Worm (Caenorhabditis elegans) whole organism, L4 larva: Measurements from ENCODE around the gene ttbk-3.
A peak's percentile ranks its signal among the peaks of the same experiment; 100 is the strongest.

Experiments used
- D1046.2 ChIP-seq: fragments of 200-800 bp; sonication (Bioruptor generic); IDR thresholded peaks from 2 replicates; pipeline ENCODE4 v1.3.6; 2022; ENCODE audit warnings: missing genetic modification characterization, missing compliant biosample characterization
- F10B5.3 ChIP-seq: sonication (generic microtip); optimal IDR thresholded peaks from 2 replicates; lab custom pipeline; 2016; ENCODE audit warnings: mild to moderate bottlenecking, missing genetic modification characterization, missing compliant biosample characterization
- F49E8.2 ChIP-seq: sonication (generic microtip); optimal IDR thresholded peaks from 2 replicates; lab custom pipeline; 2016; ENCODE audit warnings: missing compliant biosample characterization, mild to moderate bottlenecking, missing genetic modification characterization, borderline replicate concordance
- R02D3.7 ChIP-seq: fragments of 150-350 bp; sonication (generic microtip); optimal IDR thresholded peaks from 3 replicates; lab custom pipeline; 2014; ENCODE audit warnings: missing biosample characterization, missing genetic modification characterization
- T20F7.1 ChIP-seq: fragments of 200-800 bp; sonication (Bioruptor generic); optimal IDR thresholded peaks from 2 replicates; lab custom pipeline; 2018; ENCODE audit warnings: mild to moderate bottlenecking, missing genetic modification characterization, missing compliant biosample characterization
- Y105C5A.15 ChIP-seq: fragments of 200-800 bp; sonication (Bioruptor generic); IDR thresholded peaks from 2 replicates; pipeline ENCODE4 v1.3.6; 2022; ENCODE audit warnings: missing genetic modification characterization, missing compliant biosample characterization
- Y48G9A.11 ChIP-seq: fragments of 200-800 bp; sonication (Bioruptor generic); IDR thresholded peaks from 2 replicates; pipeline ENCODE4 v1.3.6; 2022; ENCODE audit warnings: missing genetic modification reagents, missing genetic modification characterization, missing compliant biosample characterization
- attf-4 ChIP-seq: sonication (generic microtip); optimal IDR thresholded peaks from 3 replicates; lab custom pipeline; 2017; ENCODE audit warnings: missing biosample characterization, missing genetic modification characterization
- ceh-32 ChIP-seq: sonication (generic microtip); optimal IDR thresholded peaks from 2 replicates; lab custom pipeline; 2016; ENCODE audit warnings: mild to moderate bottlenecking, missing genetic modification characterization, missing compliant biosample characterization; ENCODE audit not compliant: poor library complexity
- ceh-82 ChIP-seq: sonication (generic microtip); optimal IDR thresholded peaks from 2 replicates; lab custom pipeline; 2017; ENCODE audit warnings: missing biosample characterization, missing genetic modification characterization
- ces-1 ChIP-seq: fragments of 150-350 bp; sonication (generic microtip); optimal IDR thresholded peaks from 4 replicates; lab custom pipeline; 2014; ENCODE audit warnings: missing biosample characterization, missing genetic modification reagents, missing genetic modification characterization
- cey-2 ChIP-seq: sonication (generic microtip); optimal IDR thresholded peaks from 3 replicates; lab custom pipeline; 2017; ENCODE audit warnings: missing genetic modification characterization, mild to moderate bottlenecking, missing compliant biosample characterization, antibody characterized with exemption, borderline replicate concordance; ENCODE audit not compliant: insufficient read depth
- ctbp-1 ChIP-seq: fragments of 200-800 bp; sonication (Bioruptor generic); IDR thresholded peaks from 2 replicates; pipeline ENCODE4 v1.3.6; 2022; ENCODE audit warnings: missing genetic modification reagents, missing genetic modification characterization, missing compliant biosample characterization
- daf-16 ChIP-seq, 3 experiments: sonication (generic microtip); optimal IDR thresholded peaks; 2 replicates each; lab custom pipeline; 2016 to 2017; ENCODE audit warnings: missing genetic modification characterization in 3 of 3, missing genetic modification reagents in 3 of 3, mild to moderate bottlenecking in 2 of 3, missing compliant biosample characterization in 2 of 3, missing biosample characterization in 1 of 3, moderate library complexity in 1 of 3
- daf-19 ChIP-seq: fragments of 200-800 bp; sonication (Bioruptor generic); conservative IDR thresholded peaks from 2 replicates; pipeline ENCODE4 v1.3.6; 2022; ENCODE audit warnings: missing genetic modification characterization, missing compliant biosample characterization
- daf-8 ChIP-seq: fragments of 200-800 bp; sonication (Bioruptor generic); IDR thresholded peaks from 2 replicates; pipeline ENCODE4 v1.3.6; 2022; ENCODE audit warnings: missing genetic modification characterization, missing compliant biosample characterization
- dmd-6 ChIP-seq: fragments of 200-800 bp; sonication (Bioruptor generic); IDR thresholded peaks from 2 replicates; pipeline ENCODE4 v1.3.6; 2022; ENCODE audit warnings: missing genetic modification reagents, missing genetic modification characterization, missing compliant biosample characterization
- dmd-8 ChIP-seq: fragments of 200-800 bp; sonication (Bioruptor generic); IDR thresholded peaks from 2 replicates; pipeline ENCODE4 v1.3.6; 2022; ENCODE audit warnings: missing genetic modification characterization, missing compliant biosample characterization
- dmd-9 ChIP-seq: fragments of 200-800 bp; sonication (Bioruptor generic); IDR thresholded peaks from 2 replicates; pipeline ENCODE4 v1.3.6; 2022; ENCODE audit warnings: missing genetic modification reagents, missing genetic modification characterization, missing compliant biosample characterization
- dpl-1 ChIP-seq: fragments of 150-350 bp; optimal IDR thresholded peaks from 2 replicates; lab custom pipeline; 2014; ENCODE audit warnings: missing biosample characterization, missing genetic modification reagents, missing genetic modification characterization
- dve-1 ChIP-seq: sonication (generic microtip); optimal IDR thresholded peaks from 2 replicates; lab custom pipeline; 2017; ENCODE audit warnings: antibody characterized with exemption, mild to moderate bottlenecking, missing genetic modification characterization, missing compliant biosample characterization; ENCODE audit not compliant: insufficient read depth
- fos-1 ChIP-seq: fragments of 150-350 bp; optimal IDR thresholded peaks from 2 replicates; lab custom pipeline; 2014; ENCODE audit warnings: missing biosample characterization, missing genetic modification characterization
- hlh-11 ChIP-seq: fragments of 200-800 bp; sonication (Bioruptor generic); optimal IDR thresholded peaks from 2 replicates; lab custom pipeline; 2018; ENCODE audit warnings: mild to moderate bottlenecking, missing genetic modification characterization, missing compliant biosample characterization
- hmg-1.1 ChIP-seq: fragments of 200-800 bp; sonication (Bioruptor generic); IDR thresholded peaks from 2 replicates; pipeline ENCODE4 v1.3.6; 2022; ENCODE audit warnings: missing genetic modification reagents, missing genetic modification characterization, missing compliant biosample characterization
- lim-7 ChIP-seq: fragments of 200-800 bp; sonication (Bioruptor generic); IDR thresholded peaks from 2 replicates; pipeline ENCODE4 v1.3.6; 2022; ENCODE audit warnings: missing genetic modification characterization, missing compliant biosample characterization
- lin-13 ChIP-seq: fragments of 150-350 bp; optimal IDR thresholded peaks from 2 replicates; lab custom pipeline; 2014; ENCODE audit warnings: missing biosample characterization, missing genetic modification reagents, missing genetic modification characterization
- lin-38 ChIP-seq: fragments of 200-800 bp; sonication (Bioruptor generic); IDR thresholded peaks from 2 replicates; pipeline ENCODE4 v1.3.6; 2022; ENCODE audit warnings: missing genetic modification reagents, missing genetic modification characterization, missing compliant biosample characterization
- lsy-2 ChIP-seq, 2 experiments: fragments of 150-350 bp in 1 of 2; sonication (generic microtip) in 1 of 2; optimal IDR thresholded peaks; 2 replicates each; lab custom pipeline; 2014 to 2017; ENCODE audit warnings: missing biosample characterization in 2 of 2, missing genetic modification characterization in 2 of 2
- madf-5 ChIP-seq, 2 experiments: fragments of 200-800 bp; sonication (Bioruptor generic); IDR thresholded peaks; 2 replicates each; pipeline ENCODE4 v1.3.6; 2022; ENCODE audit warnings: missing compliant biosample characterization in 2 of 2, missing genetic modification characterization in 2 of 2
- mdl-1 ChIP-seq, 2 experiments: fragments of 150-350 bp in 1 of 2; sonication (generic microtip) in 1 of 2; optimal IDR thresholded peaks; 2 replicates each; lab custom pipeline; 2014 to 2017; ENCODE audit warnings: missing biosample characterization in 2 of 2, missing genetic modification characterization in 2 of 2
- mep-1 ChIP-seq: fragments of 150-350 bp; sonication (generic microtip); optimal IDR thresholded peaks from 3 replicates; lab custom pipeline; 2014; ENCODE audit warnings: missing biosample characterization, missing genetic modification characterization
- mes-2 ChIP-seq: sonication (generic microtip); optimal IDR thresholded peaks from 2 replicates; lab custom pipeline; 2016; ENCODE audit warnings: missing genotype, mild to moderate bottlenecking, missing genetic modification characterization, missing compliant biosample characterization; ENCODE audit not compliant: poor library complexity, severe bottlenecking
- mxl-2 ChIP-seq: fragments of 200-800 bp; sonication (Bioruptor generic); conservative IDR thresholded peaks from 2 replicates; pipeline ENCODE4 v1.3.6; 2022; ENCODE audit warnings: missing genetic modification reagents, missing genetic modification characterization, missing compliant biosample characterization
- nhr-10 ChIP-seq: fragments of 150-350 bp; optimal IDR thresholded peaks from 2 replicates; lab custom pipeline; 2014; ENCODE audit warnings: missing biosample characterization, missing genetic modification characterization
- nhr-102 ChIP-seq: sonication (generic microtip); optimal IDR thresholded peaks from 2 replicates; lab custom pipeline; 2016; ENCODE audit warnings: mild to moderate bottlenecking, missing genetic modification characterization, moderate library complexity, missing compliant biosample characterization
- nhr-28 ChIP-seq: fragments of 150-350 bp; optimal IDR thresholded peaks from 2 replicates; lab custom pipeline; 2014; ENCODE audit warnings: missing biosample characterization, missing genetic modification characterization
- nhr-48 ChIP-seq: sonication (generic microtip); optimal IDR thresholded peaks from 2 replicates; lab custom pipeline; 2016; ENCODE audit warnings: mild to moderate bottlenecking, missing genetic modification characterization, missing compliant biosample characterization
- nhr-6 ChIP-seq: fragments of 150-350 bp; optimal IDR thresholded peaks from 2 replicates; lab custom pipeline; 2014; ENCODE audit warnings: missing biosample characterization, missing genetic modification characterization
- nhr-77 ChIP-seq: fragments of 150-350 bp; optimal IDR thresholded peaks from 2 replicates; lab custom pipeline; 2014; ENCODE audit warnings: missing biosample characterization, missing genetic modification characterization
- saeg-2 ChIP-seq: fragments of 200-800 bp; sonication (Bioruptor generic); IDR thresholded peaks from 2 replicates; pipeline ENCODE4 v1.3.6; 2022; ENCODE audit warnings: missing genetic modification reagents, missing genetic modification characterization, missing compliant biosample characterization
- skn-1 ChIP-seq: fragments of 150-350 bp; optimal IDR thresholded peaks from 2 replicates; lab custom pipeline; 2014; ENCODE audit warnings: missing biosample characterization, missing genetic modification characterization
- snpc-1.2 ChIP-seq: fragments of 200-800 bp; sonication (Bioruptor generic); IDR thresholded peaks from 2 replicates; pipeline ENCODE4 v1.3.6; 2022; ENCODE audit warnings: missing genetic modification reagents, missing genetic modification characterization, missing compliant biosample characterization
- snpc-4 ChIP-seq: fragments of 150-350 bp; optimal IDR thresholded peaks from 2 replicates; lab custom pipeline; 2014; ENCODE audit warnings: missing biosample characterization, missing genetic modification characterization
- unc-130 ChIP-seq: sonication (generic microtip); optimal IDR thresholded peaks from 2 replicates; lab custom pipeline; 2016; ENCODE audit warnings: missing genetic modification reagents, missing genetic modification characterization, missing compliant biosample characterization
- zag-1 ChIP-seq: fragments of 150-350 bp; optimal IDR thresholded peaks from 2 replicates; lab custom pipeline; 2014; ENCODE audit warnings: missing biosample characterization, missing genetic modification characterization
- zfp-3 ChIP-seq: fragments of 200-800 bp; sonication (Bioruptor generic); conservative IDR thresholded peaks from 2 replicates; pipeline ENCODE4 v1.3.6; 2022; ENCODE audit warnings: missing genetic modification reagents, missing genetic modification characterization, missing compliant biosample characterization

ttbk-3 gene

ce11 chrIV:9884257-9884656, 5.5 kb downstream of the ttbk-3 start, which contains the start of the genes prp-18 and mccc-1:
Gene prp-18, minus strand, starts transcription at chrIV:9884383.
Gene mccc-1, plus strand, starts transcription at chrIV:9884570.
- TF ChIP-seq nhr-28 (peak; percentile 4), unc-130 (GFP tag; lab: Kevin White, UChicago) (peak; percentile 64), nhr-6 (tag; lab: Kevin White, UChicago) (peak; percentile 57), T20F7.1 (peak; percentile 48), nhr-102 (tag; lab: Kevin White, UChicago) (no peak), nhr-77 (tag; lab: Kevin White, UChicago) (peak; percentile 34), lin-13 (GFP tag; lab: Kevin White, UChicago) (no peak), lin-38 (peak; percentile 94), D1046.2 (no peak), hlh-11 (tag; lab: Kevin White, UChicago) (peak; percentile 3), snpc-1.2 (0 out of 2 replicates have a peak, but pooled peaks have one; percentile 24), mes-2 (peak; percentile 72), dpl-1 (GFP tag; lab: Kevin White, UChicago) (peak; percentile 61), madf-5 (GFP tag; IDR thresholded peaks at IDR 0.05; lab: Robert Waterston, UW) (0 out of 4 replicates have a peak, but pooled peaks of 1 of the 2 experiments have one; percentile 14)

ce11 chrIV:9878893-9879379, 10.8 kb downstream of the ttbk-3 start, which contains the start of gene nhr-4:
Gene nhr-4, plus strand, starts transcription at chrIV:9879329.
- TF ChIP-seq saeg-2 (GFP tag; lab: Robert Waterston, UW) (no peak), ceh-82 (tag; lab: Kevin White, UChicago) (no peak), nhr-48 (tag; lab: Kevin White, UChicago) (no peak), ceh-32 (no peak), dmd-8 (no peak), daf-19 (no peak), F10B5.3 (tag; lab: Kevin White, UChicago) (no peak), nhr-10 (no peak), skn-1 (no peak), snpc-4 (no peak), lim-7 (no peak), dmd-9 (GFP tag; lab: Robert Waterston, UW) (no peak)

ce11 chrIV:9875646-9876045, 14.1 kb downstream of the ttbk-3 start:
- TF ChIP-seq nhr-48 (tag; lab: Kevin White, UChicago) (peak; percentile 81), dpl-1 (GFP tag; lab: Kevin White, UChicago) (peak; percentile 14), attf-4 (tag; lab: Kevin White, UChicago) (no peak), T20F7.1 (peak; percentile 44), fos-1 (tag; lab: Kevin White, UChicago) (no peak), ceh-82 (tag; lab: Kevin White, UChicago) (no peak), Y105C5A.15 (GFP tag; lab: Robert Waterston, UW) (no peak), cey-2 (tag; lab: Kevin White, UChicago) (peak; percentile 44), zfp-3 (GFP tag; lab: Robert Waterston, UW) (no peak), daf-16 (GFP tag; optimal IDR thresholded peaks at IDR 0.05; lab: Kevin White, UChicago) (no peak), daf-16 (tag; optimal IDR thresholded peaks at IDR 0.05; lab: Kevin White, UChicago) (peak; percentile 88), R02D3.7 (tag; lab: Kevin White, UChicago) (no peak), nhr-28 (peak; percentile 87), unc-130 (GFP tag; lab: Kevin White, UChicago) (no peak), ces-1 (GFP tag; lab: Kevin White, UChicago) (no peak), Y48G9A.11 (no peak), ctbp-1 (GFP tag; lab: Robert Waterston, UW) (no peak), daf-8 (GFP tag; lab: Robert Waterston, UW) (no peak), F10B5.3 (tag; lab: Kevin White, UChicago) (no peak), lsy-2 (tag; optimal IDR thresholded peaks at IDR 0.05; lab: Kevin White, UChicago) (peak in 1 of 2 experiments; percentile 60), dmd-9 (GFP tag; lab: Robert Waterston, UW) (no peak), mep-1 (peak; percentile 50), F49E8.2 (tag; lab: Kevin White, UChicago) (no peak), hlh-11 (tag; lab: Kevin White, UChicago) (peak; percentile 80), daf-19 (no peak), mdl-1 (tag; optimal IDR thresholded peaks at IDR 0.05; lab: Kevin White, UChicago) (peak in 1 of 2 experiments; percentile 81), D1046.2 (no peak), hmg-1.1 (GFP tag; lab: Robert Waterston, UW) (no peak), skn-1 (no peak), zag-1 (tag; lab: Kevin White, UChicago) (no peak), dve-1 (tag; lab: Kevin White, UChicago) (peak; percentile 74), mxl-2 (GFP tag; lab: Robert Waterston, UW) (no peak), lin-13 (GFP tag; lab: Kevin White, UChicago) (no peak), dmd-6 (GFP tag; lab: Robert Waterston, UW) (peak; percentile 92)
